Fruit fly (Drosophila melanogaster) whole organism, embryonic: ENCODE results near the gene CG13690.
A peak's percentile ranks its signal among the peaks of the same experiment; 100 is the strongest.

Experiments used
- ATbp ChIP-seq: fragments of 200-800 bp; sonication (Bioruptor generic); optimal IDR thresholded peaks from 2 replicates; lab custom pipeline; 2017; ENCODE audit warnings: missing biosample characterization, mild to moderate bottlenecking, missing genetic modification characterization, missing genetic modification reagents
- CG10209 ChIP-seq: fragments of 200-800 bp; sonication (Bioruptor generic); optimal IDR thresholded peaks from 3 replicates; lab custom pipeline; 2017; ENCODE audit warnings: missing biosample characterization, mild to moderate bottlenecking, missing genetic modification characterization, missing genetic modification reagents
- CG1024 ChIP-seq: fragments of 200-800 bp; sonication (Bioruptor generic); IDR thresholded peaks from 2 replicates; pipeline ENCODE4 v1.3.6; 2022; ENCODE audit warnings: missing biosample characterization, missing genetic modification characterization
- CG11696 ChIP-seq: fragments of 200-800 bp; sonication (Bioruptor generic); IDR thresholded peaks from 2 replicates; pipeline ENCODE4 v1.3.6; 2022; ENCODE audit warnings: missing biosample characterization, missing genetic modification characterization
- CG1233 ChIP-seq: fragments of 200-800 bp; sonication (Bioruptor generic); optimal IDR thresholded peaks from 4 replicates; lab custom pipeline; 2018; ENCODE audit warnings: missing biosample characterization, mild to moderate bottlenecking, missing genetic modification characterization
- CG13123 ChIP-seq: fragments of 200-800 bp; sonication (Bioruptor generic); optimal IDR thresholded peaks from 2 replicates; lab custom pipeline; 2016; ENCODE audit warnings: missing biosample characterization, missing genetic modification characterization
- CG14014 ChIP-seq: fragments of 200-800 bp; sonication (Bioruptor generic); IDR thresholded peaks from 2 replicates; pipeline ENCODE4 v1.3.6; 2022; ENCODE audit warnings: missing biosample characterization, missing genetic modification characterization
- CG1529 ChIP-seq: fragments of 200-800 bp; sonication (Bioruptor generic); optimal IDR thresholded peaks from 3 replicates; lab custom pipeline; 2018; ENCODE audit warnings: missing biosample characterization, missing genetic modification characterization
- CG15479 ChIP-seq: fragments of 200-800 bp; sonication (Bioruptor generic); optimal IDR thresholded peaks from 3 replicates; lab custom pipeline; 2019; ENCODE audit warnings: missing biosample characterization, mild to moderate bottlenecking, missing genetic modification characterization, moderate library complexity
- CG17568 ChIP-seq: fragments of 200-800 bp; sonication (Bioruptor generic); optimal IDR thresholded peaks from 2 replicates; lab custom pipeline; 2018; ENCODE audit warnings: missing biosample characterization, mild to moderate bottlenecking, missing genetic modification characterization, moderate library complexity
- CG17829 ChIP-seq: fragments of 200-800 bp; optimal IDR thresholded peaks from 2 replicates; lab custom pipeline; 2019; ENCODE audit warnings: missing biosample characterization, mild to moderate bottlenecking, missing genetic modification characterization, moderate library complexity
- CG2889 ChIP-seq: fragments of 200-800 bp; sonication (Bioruptor generic); IDR thresholded peaks from 3 replicates; pipeline ENCODE4 v1.3.6; 2022; ENCODE audit warnings: missing biosample characterization, missing genetic modification characterization
- CG32767 ChIP-seq: fragments of 200-800 bp; sonication (Bioruptor generic); IDR thresholded peaks from 2 replicates; pipeline ENCODE4 v1.3.6; 2022; ENCODE audit warnings: missing biosample characterization, missing genetic modification characterization
- CG32772 ChIP-seq: fragments of 200-800 bp; sonication (Bioruptor generic); IDR thresholded peaks from 2 replicates; pipeline ENCODE4 v1.3.6; 2022; ENCODE audit warnings: missing biosample characterization, missing genetic modification characterization
- CG4360 ChIP-seq: fragments of 200-800 bp; sonication (Bioruptor generic); IDR thresholded peaks from 2 replicates; pipeline ENCODE4 v1.3.6; 2022; ENCODE audit warnings: missing biosample characterization, missing genetic modification characterization
- CG6254 ChIP-seq: fragments of 200-800 bp; sonication (Bioruptor generic); optimal IDR thresholded peaks from 3 replicates; lab custom pipeline; 2017; ENCODE audit warnings: mild to moderate bottlenecking, missing biosample characterization, missing genetic modification reagents, missing genetic modification characterization
- CG6854 ChIP-seq: fragments of 200-800 bp; sonication (Bioruptor generic); optimal IDR thresholded peaks from 3 replicates; lab custom pipeline; 2017; ENCODE audit warnings: missing biosample characterization, mild to moderate bottlenecking, missing genetic modification characterization
- CG7556 ChIP-seq: fragments of 200-800 bp; sonication (Bioruptor generic); optimal IDR thresholded peaks from 2 replicates; lab custom pipeline; 2017; ENCODE audit warnings: missing biosample characterization, mild to moderate bottlenecking, missing genetic modification characterization
- CG8089 ChIP-seq: fragments of 200-800 bp; sonication (Bioruptor generic); optimal IDR thresholded peaks from 3 replicates; lab custom pipeline; 2016; ENCODE audit warnings: missing biosample characterization, missing genetic modification characterization
- CG9727 ChIP-seq: fragments of 200-800 bp; sonication (Bioruptor generic); optimal IDR thresholded peaks from 3 replicates; lab custom pipeline; 2017; ENCODE audit warnings: missing biosample characterization, mild to moderate bottlenecking, missing genetic modification characterization
- CG9817 ChIP-seq: fragments of 200-800 bp; sonication (Bioruptor generic); optimal IDR thresholded peaks from 2 replicates; lab custom pipeline; 2018; ENCODE audit warnings: missing biosample characterization, mild to moderate bottlenecking, missing genetic modification characterization, moderate library complexity
- Deaf1 ChIP-seq: fragments of 200-800 bp; optimal IDR thresholded peaks from 3 replicates; lab custom pipeline; 2019; ENCODE audit warnings: missing biosample characterization, mild to moderate bottlenecking, missing genetic modification characterization, moderate library complexity
- Doc2 ChIP-seq: fragments of 200-800 bp; sonication (Bioruptor generic); IDR thresholded peaks from 2 replicates; pipeline ENCODE4 v1.3.6; 2022; ENCODE audit warnings: missing biosample characterization, missing genetic modification characterization
- E2f1 ChIP-seq: fragments of 200-800 bp; sonication (Bioruptor generic); IDR thresholded peaks from 2 replicates; pipeline ENCODE4 v1.3.6; 2022; ENCODE audit warnings: missing biosample characterization, missing genetic modification characterization
- Fer3 ChIP-seq: fragments of 200-800 bp; sonication (Bioruptor generic); optimal IDR thresholded peaks from 2 replicates; lab custom pipeline; 2018; ENCODE audit warnings: missing biosample characterization, mild to moderate bottlenecking, missing genetic modification characterization, moderate library complexity
- Gug ChIP-seq: fragments of 200-800 bp; sonication (Bioruptor generic); IDR thresholded peaks from 4 replicates; pipeline ENCODE4 v1.3.6; 2022; ENCODE audit warnings: missing biosample characterization, missing genetic modification characterization
- HLH3B ChIP-seq: fragments of 200-800 bp; sonication (Bioruptor generic); IDR thresholded peaks from 2 replicates; pipeline ENCODE4 v1.3.6; 2022; ENCODE audit warnings: missing biosample characterization, missing genetic modification characterization
- Mes4 ChIP-seq: fragments of 200-800 bp; sonication (Bioruptor generic); optimal IDR thresholded peaks from 2 replicates; lab custom pipeline; 2016; ENCODE audit warnings: missing biosample characterization, missing genetic modification characterization
- Myb ChIP-seq: fragments of 200-800 bp; sonication (Bioruptor generic); optimal IDR thresholded peaks from 2 replicates; lab custom pipeline; 2016; ENCODE audit warnings: missing biosample characterization, missing genetic modification characterization
- NK7.1 ChIP-seq: fragments of 200-800 bp; sonication (Bioruptor generic); optimal IDR thresholded peaks from 3 replicates; lab custom pipeline; 2016; ENCODE audit warnings: missing biosample characterization, missing genetic modification characterization
- Nf-YC ChIP-seq: fragments of 200-800 bp; optimal IDR thresholded peaks from 3 replicates; lab custom pipeline; 2019; ENCODE audit warnings: missing biosample characterization, mild to moderate bottlenecking, missing genetic modification characterization, moderate library complexity
- Pdp1 ChIP-seq, 2 experiments: fragments of 200-800 bp; sonication (Bioruptor generic); optimal IDR thresholded peaks; 3 replicates each; lab custom pipeline; 2016; ENCODE audit warnings: missing biosample characterization in 2 of 2, missing genetic modification characterization in 2 of 2, mild to moderate bottlenecking in 1 of 2, moderate library complexity in 1 of 2
- bbx ChIP-seq: fragments of 200-800 bp; sonication (Bioruptor generic); IDR thresholded peaks from 2 replicates; pipeline ENCODE4 v1.3.6; 2022; ENCODE audit warnings: missing biosample characterization, missing genetic modification characterization; ENCODE audit not compliant: partially characterized antibody
- cwo ChIP-seq: fragments of 200-800 bp; sonication (Bioruptor generic); optimal IDR thresholded peaks from 3 replicates; lab custom pipeline; 2017; ENCODE audit warnings: missing biosample characterization, missing genetic modification characterization, mild to moderate bottlenecking, moderate library complexity, missing genetic modification reagents
- disco-r ChIP-seq: fragments of 200-800 bp; sonication (Bioruptor generic); optimal IDR thresholded peaks from 2 replicates; lab custom pipeline; 2016; ENCODE audit warnings: missing biosample characterization, missing genetic modification characterization
- eve ChIP-seq, 2 experiments: fragments of >200 bp; optimal IDR thresholded peaks; 2 replicates each; lab custom pipeline; 2017; ENCODE audit warnings: missing biosample characterization in 2 of 2, missing genetic modification characterization in 2 of 2
- fru ChIP-seq: fragments of >200 bp; optimal IDR thresholded peaks from 2 replicates; lab custom pipeline; 2017
- grn ChIP-seq: fragments of 200-800 bp; sonication (Bioruptor generic); optimal IDR thresholded peaks from 3 replicates; lab custom pipeline; 2017; ENCODE audit warnings: missing biosample characterization, missing genetic modification characterization
- gsb-n ChIP-seq: fragments of 200-800 bp; sonication (Bioruptor generic); optimal IDR thresholded peaks from 3 replicates; lab custom pipeline; 2018; ENCODE audit warnings: missing biosample characterization, mild to moderate bottlenecking, missing genetic modification characterization
- kah ChIP-seq: fragments of 200-800 bp; sonication (Bioruptor generic); optimal IDR thresholded peaks from 2 replicates; lab custom pipeline; 2018; ENCODE audit warnings: missing biosample characterization, mild to moderate bottlenecking, missing genetic modification characterization
- maf-S ChIP-seq: fragments of 200-800 bp; sonication (Bioruptor generic); optimal IDR thresholded peaks from 2 replicates; lab custom pipeline; 2016; ENCODE audit warnings: missing biosample characterization, missing genetic modification characterization
- nau ChIP-seq: fragments of 200-800 bp; sonication (Bioruptor generic); optimal IDR thresholded peaks from 3 replicates; lab custom pipeline; 2017; ENCODE audit warnings: missing biosample characterization, mild to moderate bottlenecking, missing genetic modification characterization, missing genetic modification reagents
- nmo ChIP-seq: fragments of 200-800 bp; sonication (Bioruptor generic); optimal IDR thresholded peaks from 2 replicates; lab custom pipeline; 2018; ENCODE audit warnings: missing biosample characterization, mild to moderate bottlenecking, missing genetic modification characterization, moderate library complexity
- org-1 ChIP-seq: fragments of 200-800 bp; sonication (Bioruptor generic); optimal IDR thresholded peaks from 2 replicates; lab custom pipeline; 2017; ENCODE audit warnings: missing biosample characterization, missing genetic modification characterization
- rib ChIP-seq: fragments of 200-800 bp; sonication (Bioruptor generic); IDR thresholded peaks from 2 replicates; pipeline ENCODE4 v1.3.6; 2022; ENCODE audit warnings: missing biosample characterization, missing genetic modification characterization
- so ChIP-seq: fragments of 200-800 bp; sonication (Bioruptor generic); IDR thresholded peaks from 3 replicates; pipeline ENCODE4 v1.3.6; 2022; ENCODE audit warnings: missing biosample characterization, missing genetic modification characterization
- tio ChIP-seq: fragments of 200-800 bp; sonication (Bioruptor generic); optimal IDR thresholded peaks from 2 replicates; lab custom pipeline; 2017; ENCODE audit warnings: missing biosample characterization, missing genetic modification characterization, inconsistent platforms
- tna ChIP-seq: fragments of 200-800 bp; sonication (Bioruptor generic); IDR thresholded peaks from 2 replicates; pipeline ENCODE4 v1.3.6; 2022; ENCODE audit warnings: missing biosample characterization, missing genetic modification characterization; ENCODE audit not compliant: partially characterized antibody
- toy ChIP-seq: fragments of 200-800 bp; sonication (Bioruptor generic); IDR thresholded peaks from 2 replicates; pipeline ENCODE4 v1.3.6; 2022; ENCODE audit warnings: missing biosample characterization, missing genetic modification characterization
- trh ChIP-seq: fragments of 200-800 bp; sonication (Bioruptor generic); optimal IDR thresholded peaks from 2 replicates; lab custom pipeline; 2016; ENCODE audit warnings: missing biosample characterization, missing genetic modification characterization

CG13690 gene

DNA sequence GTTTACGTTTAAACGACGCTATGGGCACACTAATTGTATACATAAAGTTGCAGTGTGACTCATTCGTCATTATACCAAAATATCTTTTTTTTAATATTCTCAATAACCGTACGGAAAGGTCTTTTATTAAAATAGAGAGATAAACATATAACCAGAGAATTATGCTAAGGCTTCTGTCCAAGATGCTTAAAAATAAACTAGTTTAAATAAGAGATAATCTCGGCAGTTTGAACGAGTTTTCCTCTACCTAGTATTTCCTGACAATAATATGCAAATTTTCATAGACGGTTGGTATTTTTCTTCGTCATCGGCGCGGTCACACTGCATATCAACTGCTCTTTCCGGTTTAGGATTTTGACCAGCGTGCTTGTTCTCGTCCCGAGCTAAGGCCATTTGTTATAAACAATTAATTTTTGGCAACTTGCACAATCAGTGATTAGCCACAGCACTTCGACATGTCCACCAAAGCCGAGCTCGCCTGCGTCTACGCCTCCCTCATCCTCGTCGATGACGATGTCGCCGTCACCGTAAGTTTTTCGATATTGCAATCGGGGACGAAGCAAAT lies at the start of gene CG13690, which contains the start of gene RpLP1 (continued):
- peak; percentile 64; the same call in 1 of the 2 replicates for TF ChIP-seq CG14014 (GFP tag; lab: Robert Waterston, UW)
- peak; percentile 50 for TF ChIP-seq Deaf1
- no peak for TF ChIP-seq eve (GFP tag; optimal IDR thresholded peaks at IDR 0.05; lab: Kevin White, UChicago)
- peak; percentile 67 for TF ChIP-seq maf-S
- TF ChIP-seq CG4360 (GFP tag; lab: Robert Waterston, UW), result peak; percentile 47; the same call in 1 of the 2 replicates
- TF ChIP-seq trh (GFP tag; lab: Kevin White, UChicago), result peak; percentile 10
- TF ChIP-seq CG6854, result peak; percentile 64
- peak; percentile 74 for TF ChIP-seq CG1529 (GFP tag; lab: Kevin White, UChicago)
- no peak for TF ChIP-seq toy (GFP tag; lab: Robert Waterston, UW)
- 0 out of 2 replicates have a peak, but pooled peaks have one; percentile 39 for TF ChIP-seq CG11696 (GFP tag; lab: Robert Waterston, UW)
- no peak for TF ChIP-seq tna
- no peak for TF ChIP-seq CG13123
- TF ChIP-seq CG32772, result no peak
- peak; percentile 66 for TF ChIP-seq grn
- peak; percentile 82 for TF ChIP-seq CG10209 (GFP tag; lab: Kevin White, UChicago)
- TF ChIP-seq CG1233 (GFP tag; lab: Kevin White, UChicago), result peak; percentile 79
- TF ChIP-seq org-1 (GFP tag; lab: Kevin White, UChicago), result peak; percentile 67
- TF ChIP-seq so (GFP tag; lab: Robert Waterston, UW), result no peak
- TF ChIP-seq bbx (GFP tag; lab: Robert Waterston, UW), result no peak
- peak; percentile 56; the same call in 1 of the 2 replicates for TF ChIP-seq CG32767 (GFP tag; lab: Robert Waterston, UW)
- no peak for TF ChIP-seq Doc2 (GFP tag; lab: Robert Waterston, UW)
- TF ChIP-seq Fer3, result peak; percentile 80
- peak; percentile 78 for TF ChIP-seq CG17829 (tag; lab: Kevin White, UChicago)
- peak; percentile 84 for TF ChIP-seq nmo
- peak; percentile 72 for TF ChIP-seq CG8089 (GFP tag; lab: Kevin White, UChicago)
- TF ChIP-seq Gug (GFP tag; lab: Robert Waterston, UW), result no peak
- peak; percentile 93 for TF ChIP-seq CG9727
- no peak; the same call in 1 of the 2 replicates for TF ChIP-seq rib
- peak; percentile 89 for TF ChIP-seq Mes4
- 0 out of 2 replicates have a peak, but pooled peaks have one; percentile 16 for TF ChIP-seq E2f1 (GFP tag; lab: Robert Waterston, UW)
- peak; percentile 29 for TF ChIP-seq CG15479 (GFP tag; lab: Kevin White, UChicago)
- no peak for TF ChIP-seq CG2889 (GFP tag; lab: Robert Waterston, UW)
- peak; percentile 81 for TF ChIP-seq gsb-n (tag; lab: Kevin White, UChicago)
- TF ChIP-seq kah (GFP tag; lab: Kevin White, UChicago), result peak; percentile 76
- peak; percentile 50 for TF ChIP-seq disco-r (GFP tag; lab: Kevin White, UChicago)
- TF ChIP-seq CG9817 (tag; lab: Kevin White, UChicago), result peak; percentile 59
- TF ChIP-seq Nf-YC (tag; lab: Kevin White, UChicago), result peak; percentile 71
- TF ChIP-seq HLH3B (GFP tag; lab: Robert Waterston, UW), result peak; percentile 49; the same call in 1 of the 2 replicates
- peak; percentile 39 to 76 for TF ChIP-seq Pdp1 (GFP tag; optimal IDR thresholded peaks at IDR 0.05; lab: Kevin White, UChicago)
- peak; percentile 87 for TF ChIP-seq nau
- TF ChIP-seq ATbp (GFP tag; lab: Kevin White, UChicago), result peak; percentile 78
- peak; percentile 46 for TF ChIP-seq Myb (GFP tag; lab: Kevin White, UChicago)
- TF ChIP-seq cwo, result peak; percentile 44
- peak; percentile 62 for TF ChIP-seq CG7556 (GFP tag; lab: Kevin White, UChicago)
- TF ChIP-seq NK7.1 (GFP tag; lab: Kevin White, UChicago), result peak; percentile 54
- peak; percentile 43; the same call in 1 of the 2 replicates for TF ChIP-seq CG1024 (GFP tag; lab: Robert Waterston, UW)
- TF ChIP-seq CG17568 (GFP tag; lab: Kevin White, UChicago), result peak; percentile 80
- TF ChIP-seq CG6254, result peak; percentile 21
- no peak for TF ChIP-seq tio (GFP tag; lab: Kevin White, UChicago)
- no peak for TF ChIP-seq fru (lab: Kevin White, UChicago)
